Fruit fly (Drosophila melanogaster): ENCODE measurements around the gene Hers.

The Hers gene

dm6 chrX:19892070-19892469 lies 26.1 kb downstream of the Hers start:
- peak in 1 of 2 experiments; percentile 51 for TF ChIP-seq Eip74EF (GFP tag; optimal IDR thresholded peaks at IDR 0.05)
- TF ChIP-seq Lpt (GFP tag; optimal IDR thresholded peaks at IDR 0.05) = no peak
- TF ChIP-seq CG4617 (GFP tag; optimal IDR thresholded peaks at IDR 0.05; ENCODE audit: borderline replicate concordance) = no peak
- no peak for TF ChIP-seq GATAe (GFP tag; conservative IDR thresholded peaks at IDR 0.05)
- 0 out of 4 replicates have a peak, but pooled peaks have one; percentile 50 for TF ChIP-seq chinmo (GFP tag; IDR thresholded peaks at IDR 0.05; ENCODE audit: partially characterized antibody)
- no peak for TF ChIP-seq insv (GFP tag; optimal IDR thresholded peaks at IDR 0.05)
- no peak for TF ChIP-seq NC2β (GFP tag; optimal IDR thresholded peaks at IDR 0.05)
- no peak for TF ChIP-seq CG8290 (GFP tag; optimal IDR thresholded peaks at IDR 0.05)
- TF ChIP-seq CG8290 (tag; optimal IDR thresholded peaks at IDR 0.05) = no peak
- TF ChIP-seq gro (GFP tag; optimal IDR thresholded peaks at IDR 0.05) = no peak
- TF ChIP-seq sr (GFP tag; IDR thresholded peaks at IDR 0.05) = 0 out of 3 replicates have a peak, but pooled peaks have one; percentile 21
- TF ChIP-seq peb (GFP tag; IDR thresholded peaks at IDR 0.05) = no peak
- TF ChIP-seq vvl (GFP tag; IDR thresholded peaks at IDR 0.05) = peak; percentile 38; the same call in 1 of the 2 replicates
- TF ChIP-seq btn (GFP tag; optimal IDR thresholded peaks at IDR 0.05) = no peak
- TF ChIP-seq sd (tag; optimal IDR thresholded peaks at IDR 0.05) = peak; percentile 78
- peak; percentile 51 for TF ChIP-seq Med (GFP tag)
- no peak for TF ChIP-seq CG8944 (GFP tag; optimal IDR thresholded peaks at IDR 0.05)
- TF ChIP-seq CG12769 (tag; optimal IDR thresholded peaks at IDR 0.05) = peak; percentile 67

dm6 chrX:19897328-19897990 lies 31.5 kb downstream of the Hers start:
- TF ChIP-seq CG10979 (tag; optimal IDR thresholded peaks at IDR 0.05) (peak; percentile 18), Fer3 (tag; optimal IDR thresholded peaks at IDR 0.05) (no peak), toy (GFP tag; IDR thresholded peaks at IDR 0.05) (no peak), zen2 (GFP tag; IDR thresholded peaks at IDR 0.05; ENCODE audit: partially characterized antibody) (no peak), CTCF (GFP tag; optimal IDR thresholded peaks at IDR 0.05) (peak; percentile 87), Tbp (GFP tag; optimal IDR thresholded peaks at IDR 0.05) (no peak), Med (GFP tag) (peak; percentile 3), cad (GFP tag; optimal IDR thresholded peaks at IDR 0.05) (no peak), BEAF-32 (GFP tag; optimal IDR thresholded peaks at IDR 0.05) (peak; percentile 20), CG6175 (GFP tag; IDR thresholded peaks at IDR 0.05) (0 out of 3 replicates have a peak, but pooled peaks have one; percentile 12), CHES-1-like (GFP tag; optimal IDR thresholded peaks at IDR 0.05) (peak; percentile 11), CG11696 (GFP tag; IDR thresholded peaks at IDR 0.05) (peak; percentile 77), CG13624 (GFP tag; optimal IDR thresholded peaks at IDR 0.05) (peak; percentile 1), Rfx (GFP tag; IDR thresholded peaks at IDR 0.05) (0 out of 2 replicates have a peak, but pooled peaks have one; percentile 11), Xrp1 (GFP tag; IDR thresholded peaks at IDR 0.05) (peak; percentile 42; the same call in 1 of the 2 replicates), ftz-f1 (GFP tag; optimal IDR thresholded peaks at IDR 0.05) (no peak), Kr (GFP tag; optimal IDR thresholded peaks at IDR 0.05) (no peak), dm (GFP tag; optimal IDR thresholded peaks at IDR 0.05) (peak; percentile 9), Hmr (GFP tag; optimal IDR thresholded peaks at IDR 0.05) (no peak), sens (GFP tag) (peak; percentile 58), grau (tag; optimal IDR thresholded peaks at IDR 0.05) (peak; percentile 92), shn (GFP tag; optimal IDR thresholded peaks at IDR 0.05) (peak; percentile 1), E2f2 (GFP tag; IDR thresholded peaks at IDR 0.05) (no peak), CG10431 (GFP tag; optimal IDR thresholded peaks at IDR 0.05) (no peak), p53 (GFP tag; optimal IDR thresholded peaks at IDR 0.05) (peak; percentile 68), eve (GFP tag; optimal IDR thresholded peaks at IDR 0.05) (no peak), CG1603 (tag; optimal IDR thresholded peaks at IDR 0.05) (peak; percentile 41), Dp (GFP tag; optimal IDR thresholded peaks at IDR 0.05) (no peak), tll (GFP tag; optimal IDR thresholded peaks at IDR 0.05) (peak in 1 of 2 experiments; percentile 56), CG10543 (GFP tag; optimal IDR thresholded peaks at IDR 0.05) (peak; percentile 15), CG15601 (tag; optimal IDR thresholded peaks at IDR 0.05) (no peak), cg (GFP tag; optimal IDR thresholded peaks at IDR 0.05) (peak; percentile 20), row (GFP tag; IDR thresholded peaks at IDR 0.05) (peak; percentile 85; the same call in 2 of the 3 replicates)
